Fruit fly (Drosophila melanogaster) ovary, adult (tissue): Measurements from ENCODE around the gene rost.

Experiments used
- CG17801 ChIP-seq: fragments of 200-800 bp; optimal IDR thresholded peaks from 2 replicates; lab custom pipeline; 2019; ENCODE audit warnings: missing biosample characterization, mild to moderate bottlenecking, missing genetic modification characterization, moderate library complexity; ENCODE audit not compliant: partially characterized antibody

The rost gene

DNA sequence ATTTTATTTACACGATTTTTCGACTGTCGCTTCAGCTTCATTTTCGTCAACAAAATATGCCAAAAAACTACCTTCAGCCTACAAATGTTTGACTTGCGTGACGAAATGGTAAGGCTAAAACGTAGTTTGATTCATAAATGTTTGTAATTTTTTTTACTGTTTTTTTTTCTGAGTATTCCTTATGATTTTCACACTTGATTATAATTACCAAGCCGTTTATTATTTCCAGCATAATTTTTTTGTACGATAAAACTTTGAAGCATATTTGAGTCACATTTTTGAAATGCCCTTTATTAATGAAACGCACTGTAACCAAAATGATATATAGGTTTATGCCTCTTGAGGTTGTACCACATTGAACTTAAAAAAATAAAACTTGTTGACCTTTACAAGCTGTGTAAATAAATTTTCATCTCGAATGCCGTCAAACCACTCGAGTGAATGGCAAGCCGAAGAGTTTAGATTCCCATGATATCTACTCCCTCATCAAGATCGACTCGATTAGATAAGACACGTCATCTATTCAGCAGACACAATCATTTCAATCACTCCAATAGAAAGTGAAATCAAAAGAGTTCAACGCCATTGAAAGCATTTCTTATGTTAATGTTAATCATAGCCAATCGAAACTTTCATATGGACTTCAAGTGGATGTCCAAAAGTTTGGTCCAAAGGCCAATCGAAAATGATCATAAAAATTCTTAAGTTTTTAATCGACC lies 6.6 kb downstream of the rost start:
- no peak for TF ChIP-seq CG17801 (GFP tag; lab: Kevin White, UChicago)

DNA sequence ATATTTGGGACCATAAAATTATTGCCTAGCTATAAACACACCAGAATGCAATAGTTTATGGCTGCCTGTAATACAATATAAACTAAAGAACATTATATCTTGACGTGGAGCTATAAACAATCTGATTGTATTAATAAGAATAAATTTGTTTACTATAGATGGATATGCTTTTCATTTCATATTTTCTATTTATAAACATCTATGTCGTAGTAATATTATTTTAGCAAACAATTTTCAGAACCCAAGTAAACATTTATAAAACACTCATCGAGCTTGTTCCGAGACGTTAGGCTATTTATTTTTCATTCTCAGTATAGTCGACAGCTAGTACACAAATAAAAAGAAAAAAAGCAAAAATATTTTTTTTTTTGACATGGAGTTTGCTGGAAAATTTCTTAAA lies 9.0 kb downstream of the rost start, which contains the start of gene CG18662:
Gene CG18662 (plus strand): TSS at position 301 of the 400 bp plus-strand sequence.
- TF ChIP-seq CG17801 (GFP tag; lab: Kevin White, UChicago): no peak

DNA sequence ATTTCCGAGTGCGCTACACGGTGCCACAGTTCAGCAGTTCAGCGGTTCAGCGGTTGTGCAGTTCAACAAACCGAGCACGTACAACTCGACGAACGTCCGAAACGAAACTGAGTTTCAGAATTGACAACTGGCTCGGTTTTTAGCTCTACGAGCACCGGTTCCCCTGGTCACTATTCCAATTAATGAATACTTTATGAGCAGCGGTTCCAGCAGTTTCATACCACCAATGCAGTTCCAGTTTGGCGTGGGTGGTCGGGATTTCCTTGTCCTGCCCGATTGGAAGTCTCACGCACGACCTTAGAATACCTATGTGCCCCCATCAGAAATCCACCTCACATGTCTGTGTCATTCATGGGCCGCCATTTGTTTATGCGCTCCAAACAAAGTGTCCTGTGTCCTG lies 14.0 kb downstream of the rost start, which contains the start of gene CG9541:
Gene CG9541 (minus strand): TSS at position 101 of the 400 bp plus-strand sequence.
- TF ChIP-seq CG17801 (GFP tag; lab: Kevin White, UChicago): no peak

DNA sequence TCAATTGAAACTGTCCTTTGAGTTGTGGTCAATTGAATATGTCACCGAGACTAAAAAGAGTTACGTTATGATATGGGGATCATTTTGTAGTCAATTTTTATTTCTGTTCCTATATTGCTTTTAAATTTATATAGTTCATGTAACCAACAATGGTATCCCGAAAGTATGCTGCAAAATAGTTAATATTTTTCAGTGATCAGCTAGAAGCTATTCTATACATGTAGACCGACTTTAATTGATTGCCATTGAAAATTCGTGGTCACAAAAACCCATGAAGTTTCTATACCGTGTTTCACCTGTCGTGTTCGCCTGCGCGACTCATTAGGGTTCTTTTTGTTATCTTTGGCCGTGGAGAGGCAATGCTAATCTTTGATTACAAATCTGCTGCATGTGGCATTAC lies 14.8 kb downstream of the rost start:
- no peak for TF ChIP-seq CG17801 (GFP tag; lab: Kevin White, UChicago)

DNA sequence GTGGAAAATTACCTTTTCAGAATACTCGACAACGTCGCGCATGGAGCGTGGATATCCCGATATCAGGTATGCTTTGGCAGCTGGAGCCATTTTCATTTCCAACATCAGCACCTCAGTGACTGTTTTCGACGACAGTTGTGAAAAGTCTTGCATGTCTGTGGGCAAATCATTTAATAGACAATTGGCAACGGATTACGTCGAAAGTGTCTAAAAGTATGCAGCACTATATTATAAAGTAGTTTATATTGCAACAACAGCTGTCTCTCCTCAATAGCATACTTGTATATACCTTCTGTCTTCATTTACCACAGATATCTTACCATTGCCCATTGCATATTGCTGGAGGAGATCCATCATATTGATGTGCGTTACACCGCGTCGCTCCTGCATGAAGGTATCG lies 16.4 kb downstream of the rost start:
- no peak for TF ChIP-seq CG17801 (GFP tag; lab: Kevin White, UChicago)

DNA sequence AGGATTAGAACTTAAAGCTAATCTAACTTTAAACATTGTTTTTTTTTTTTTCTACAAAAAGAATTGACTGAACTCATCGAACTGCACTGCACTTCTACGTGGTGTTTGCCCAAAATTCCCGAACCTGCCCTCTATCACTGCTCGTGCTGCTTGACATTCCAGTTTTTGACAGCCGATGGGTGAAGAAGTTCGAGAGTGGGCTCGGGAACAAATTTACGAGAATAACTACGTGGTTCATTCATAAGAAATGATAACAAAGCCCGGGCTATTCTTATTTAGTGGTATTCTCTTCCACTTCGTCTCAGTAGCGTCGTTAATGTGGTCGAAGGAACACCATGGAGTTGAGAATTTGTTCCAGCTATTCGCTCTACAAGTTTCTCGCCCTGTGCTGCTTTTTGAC lies 22.1 kb downstream of the rost start, which contains the start of gene CG18088:
Gene CG18088 (plus strand): TSS at position 301 of the 400 bp plus-strand sequence.
- TF ChIP-seq CG17801 (GFP tag; lab: Kevin White, UChicago): no peak

DNA sequence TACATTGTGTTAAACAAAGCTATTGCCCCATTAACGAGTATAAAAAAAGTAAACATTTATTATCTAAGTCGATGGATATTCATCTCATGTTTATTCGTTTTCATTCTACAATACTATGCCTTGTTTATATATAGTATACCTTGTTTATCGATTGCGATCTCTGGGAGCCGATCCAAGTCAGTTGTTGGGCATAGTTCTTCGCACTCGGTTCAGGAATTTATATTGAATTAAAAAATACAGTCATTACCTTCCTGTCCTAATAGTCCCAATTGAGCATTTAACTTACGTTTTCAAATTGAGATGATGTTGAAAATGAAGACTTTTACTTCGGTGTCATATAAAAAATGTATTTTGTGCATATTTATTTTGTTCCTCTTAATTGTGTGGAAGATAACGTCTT lies 24.7 kb downstream of the rost start, which contains the start of gene CG32984:
Gene CG32984 (plus strand): TSS at position 301 of the 400 bp plus-strand sequence.
- no peak for TF ChIP-seq CG17801 (GFP tag; lab: Kevin White, UChicago)

DNA sequence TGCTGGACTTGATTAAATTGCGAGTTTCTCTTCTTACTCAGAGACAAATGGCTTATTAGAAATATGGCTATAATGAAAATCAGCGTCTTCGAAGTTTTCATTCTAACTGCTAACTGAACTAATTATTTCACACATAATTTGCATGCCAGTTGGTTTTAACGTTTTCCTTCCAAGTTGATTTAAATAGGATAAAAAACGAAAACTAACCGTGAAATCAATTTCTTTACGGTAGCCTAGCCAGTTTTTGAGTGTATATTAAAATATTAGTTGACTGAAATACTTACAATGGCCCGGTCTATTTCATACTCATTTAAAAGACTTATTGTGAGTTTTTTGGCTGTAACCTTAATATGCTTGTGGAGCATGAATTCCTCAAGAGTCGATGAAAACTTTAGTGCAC lies 27.1 kb downstream of the rost start, which contains the start of the genes CG9525 and CG32985:
Gene CG9525 (minus strand): TSS at position 101 of the 400 bp plus-strand sequence.
Gene CG32985 (plus strand): TSS at position 280 of the 400 bp plus-strand sequence.
- no peak for TF ChIP-seq CG17801 (GFP tag; lab: Kevin White, UChicago)

DNA sequence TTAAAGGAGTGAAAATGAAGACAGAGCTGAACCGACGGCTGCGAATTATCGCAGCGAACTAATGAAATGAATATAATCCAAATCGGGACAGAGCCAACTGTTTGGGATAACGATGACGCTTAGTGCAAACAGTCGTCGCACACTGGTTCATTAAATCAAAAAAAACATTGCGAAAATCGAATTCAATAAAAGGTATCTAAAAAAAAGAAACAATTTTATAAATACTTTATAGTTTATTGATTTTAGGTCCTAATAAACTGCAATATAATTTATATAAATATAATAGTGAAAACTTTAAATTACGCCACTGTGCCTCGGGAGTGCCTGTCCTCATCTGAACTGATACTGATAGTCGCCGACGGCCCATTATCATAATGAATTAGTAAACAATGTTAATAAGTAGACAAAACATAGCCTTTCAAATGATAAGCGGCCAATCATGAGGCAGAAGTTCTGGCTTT lies 30.3 kb downstream of the rost start, which contains the start of gene CG31886:
Gene CG31886 (minus strand): TSS at position 51 of the 461 bp plus-strand sequence.
- TF ChIP-seq CG17801 (GFP tag; lab: Kevin White, UChicago): no peak

DNA sequence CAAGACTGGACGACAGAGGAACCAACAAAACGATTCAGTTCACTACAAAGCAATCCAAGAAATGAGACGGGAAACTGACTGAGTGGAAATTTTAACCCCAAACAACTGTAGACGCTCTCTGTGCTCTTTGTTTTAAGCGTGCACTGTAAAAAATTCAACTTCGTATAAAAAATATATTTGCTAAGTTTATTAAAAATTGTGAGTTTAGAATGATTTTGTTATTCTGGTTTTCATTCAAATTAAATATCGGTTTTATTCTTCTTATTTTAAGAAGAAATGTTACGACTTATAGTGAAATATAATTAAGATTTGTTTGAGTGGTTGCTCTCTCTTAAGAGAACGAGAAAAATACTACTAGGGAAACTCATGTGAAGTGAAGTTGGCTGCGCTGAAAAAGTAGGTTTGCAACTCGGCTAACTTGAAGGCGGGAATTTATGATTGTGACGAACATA lies 31.3 kb downstream of the rost start:
- TF ChIP-seq CG17801 (GFP tag; lab: Kevin White, UChicago): peak; percentile 84

DNA sequence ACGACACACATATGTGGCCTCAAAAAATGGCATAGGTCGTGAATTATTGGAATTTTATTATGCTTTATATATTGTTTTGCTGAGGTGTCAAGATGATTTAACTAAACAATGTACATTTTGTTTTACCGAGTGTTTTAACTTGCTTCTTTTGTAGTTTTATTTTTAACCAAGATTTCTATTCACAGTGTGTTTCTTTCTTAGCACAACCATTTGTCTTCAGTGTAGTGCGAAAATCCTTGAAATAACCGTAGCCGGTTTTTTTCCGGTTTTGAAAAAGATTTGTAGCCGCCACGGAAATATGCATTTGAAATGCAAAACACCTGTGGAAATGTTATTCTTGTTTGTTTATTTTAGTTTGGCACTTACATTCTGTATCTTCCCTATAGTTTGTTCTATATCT lies 32.2 kb downstream of the rost start:
- TF ChIP-seq CG17801 (GFP tag; lab: Kevin White, UChicago): no peak

DNA sequence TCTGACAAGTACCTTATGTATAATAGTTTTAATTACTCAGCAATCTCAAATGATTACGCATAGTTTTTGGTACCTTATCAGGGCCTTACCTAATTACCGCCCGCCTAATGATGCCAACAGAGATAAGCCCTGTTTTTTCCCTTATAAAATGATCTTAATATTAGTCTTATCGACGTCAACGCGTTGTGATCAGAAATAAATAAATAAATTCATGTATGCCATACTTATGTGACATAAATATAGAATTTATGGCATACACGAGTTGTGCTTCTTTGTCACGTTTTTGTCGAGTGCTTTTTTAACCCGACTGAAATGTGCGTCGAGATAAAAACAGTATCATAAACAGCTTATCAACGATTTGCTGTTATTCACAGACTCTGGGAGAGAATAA lies 33.0 kb downstream of the rost start:
- no peak for TF ChIP-seq CG17801 (GFP tag; lab: Kevin White, UChicago)

DNA sequence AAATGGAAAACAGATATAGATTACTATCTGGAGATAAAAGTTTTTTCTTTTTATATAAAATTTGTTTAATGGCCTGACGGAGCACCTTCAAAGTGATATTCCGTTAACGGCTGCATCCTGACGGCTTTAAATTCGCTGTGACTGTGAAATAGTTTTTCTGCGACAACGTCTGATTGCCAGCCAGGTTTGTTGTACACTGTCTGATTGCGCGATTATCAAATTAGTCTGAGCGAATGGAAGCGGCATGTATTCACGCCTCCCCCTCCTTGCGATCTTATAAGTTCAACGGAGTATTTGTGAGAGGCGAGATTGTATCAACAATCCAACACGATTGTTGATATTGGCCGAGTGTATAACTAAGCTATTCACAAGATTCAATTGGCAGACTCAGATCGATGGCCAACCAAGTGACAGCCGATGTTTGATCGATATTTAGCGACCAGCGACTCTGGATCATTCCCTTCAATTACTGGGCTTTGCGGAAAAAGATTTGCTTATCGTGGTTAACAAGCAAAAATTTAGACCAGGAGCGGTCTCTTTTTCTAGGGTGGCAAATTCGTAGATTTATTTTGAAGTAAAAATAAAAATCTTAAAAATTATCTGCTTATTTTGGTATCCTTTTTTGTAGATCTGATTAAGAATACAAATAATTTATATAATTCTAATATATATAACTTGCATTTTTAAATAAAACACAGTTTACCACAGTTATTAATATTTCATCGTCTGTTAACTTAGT lies 33.6 kb downstream of the rost start:
- no peak for TF ChIP-seq CG17801 (GFP tag; lab: Kevin White, UChicago)

DNA sequence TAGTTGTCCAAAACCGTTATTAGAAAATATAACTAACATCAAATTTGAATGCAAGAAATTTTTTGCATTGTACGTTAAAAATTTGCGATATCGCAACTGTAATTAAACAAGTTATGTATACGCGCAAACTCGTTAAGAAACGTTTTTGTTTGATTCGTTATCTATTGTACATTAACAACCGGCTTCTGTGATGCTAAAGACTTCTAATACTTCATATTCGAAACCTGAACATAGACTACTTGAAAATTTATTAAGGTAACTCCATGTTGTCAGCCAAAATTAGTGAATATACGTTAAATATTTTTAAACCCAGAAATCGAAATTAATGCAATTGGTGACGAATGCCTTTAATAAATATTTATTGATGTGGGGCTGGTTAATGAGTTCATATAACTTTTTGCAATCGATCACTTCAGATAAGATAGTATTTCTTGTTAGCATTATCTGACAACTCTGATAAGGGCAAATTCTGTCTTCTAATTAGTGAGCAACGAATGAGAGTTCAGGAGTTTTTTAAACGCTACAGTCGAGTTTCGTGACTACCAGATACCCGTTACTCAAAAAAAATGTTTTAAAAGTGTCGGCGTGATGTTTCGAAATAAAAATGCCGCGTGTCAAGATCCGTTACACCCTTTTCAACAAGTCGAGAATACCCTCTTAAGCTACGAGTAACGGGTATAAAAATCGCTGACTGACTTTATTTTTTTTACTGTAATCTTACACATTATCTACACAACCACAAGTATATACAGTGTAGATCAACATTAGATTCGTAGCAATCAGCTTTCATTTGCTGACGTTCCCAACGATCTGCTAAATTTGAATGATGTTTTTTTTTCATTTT lies 36.9 kb downstream of the rost start:
- TF ChIP-seq CG17801 (GFP tag; lab: Kevin White, UChicago): no peak
